Fruit fly (Drosophila melanogaster) whole organism, embryonic: Measurements from ENCODE around the gene FucTD.

Experiments
- CG10543 ChIP-seq: fragments of 200-800 bp; sonication (Bioruptor generic); optimal IDR thresholded peaks from 3 replicates; lab custom pipeline; 2017; ENCODE audit warnings: missing biosample characterization, mild to moderate bottlenecking, missing genetic modification characterization, moderate library complexity
- CG11560 ChIP-seq: fragments of 200-800 bp; sonication (Bioruptor generic); IDR thresholded peaks from 3 replicates; pipeline ENCODE4 v1.3.6; 2022; ENCODE audit warnings: missing biosample characterization, missing genetic modification characterization
- CG12391 ChIP-seq: fragments of 200-800 bp; sonication (Bioruptor generic); optimal IDR thresholded peaks from 3 replicates; lab custom pipeline; 2018; ENCODE audit warnings: missing biosample characterization, mild to moderate bottlenecking, missing genetic modification characterization, moderate library complexity
- CG13123 ChIP-seq: fragments of 200-800 bp; sonication (Bioruptor generic); optimal IDR thresholded peaks from 2 replicates; lab custom pipeline; 2016; ENCODE audit warnings: missing biosample characterization, missing genetic modification characterization
- CG14965 ChIP-seq: fragments of 200-800 bp; sonication (Bioruptor generic); optimal IDR thresholded peaks from 2 replicates; lab custom pipeline; 2016; ENCODE audit warnings: missing biosample characterization, missing genetic modification characterization, borderline replicate concordance
- CG17568 ChIP-seq: fragments of 200-800 bp; sonication (Bioruptor generic); optimal IDR thresholded peaks from 2 replicates; lab custom pipeline; 2018; ENCODE audit warnings: missing biosample characterization, mild to moderate bottlenecking, missing genetic modification characterization, moderate library complexity
- CG2712 ChIP-seq: fragments of 200-800 bp; optimal IDR thresholded peaks from 3 replicates; lab custom pipeline; 2019; ENCODE audit warnings: missing biosample characterization, mild to moderate bottlenecking, missing genetic modification characterization, moderate library complexity
- CG31224 ChIP-seq: fragments of 200-800 bp; sonication (Bioruptor generic); IDR thresholded peaks from 2 replicates; pipeline ENCODE4 v1.3.6; 2022; ENCODE audit warnings: missing biosample characterization, missing genetic modification characterization
- CG4617 ChIP-seq: fragments of 200-800 bp; sonication (Bioruptor generic); optimal IDR thresholded peaks from 3 replicates; lab custom pipeline; 2016; ENCODE audit warnings: missing biosample characterization, missing genetic modification characterization, borderline replicate concordance
- CG4854 ChIP-seq: fragments of 200-800 bp; sonication (Bioruptor generic); optimal IDR thresholded peaks from 2 replicates; lab custom pipeline; 2016; ENCODE audit warnings: missing biosample characterization, missing genetic modification characterization, inconsistent platforms
- CG5180 ChIP-seq: fragments of 200-800 bp; sonication (Bioruptor generic); optimal IDR thresholded peaks from 3 replicates; lab custom pipeline; 2017; ENCODE audit warnings: missing biosample characterization, missing genetic modification characterization, mild to moderate bottlenecking, moderate library complexity, missing genetic modification reagents
- CG6791 ChIP-seq: fragments of 200-800 bp; sonication (Bioruptor generic); IDR thresholded peaks from 3 replicates; pipeline ENCODE4 v1.3.6; 2022; ENCODE audit warnings: missing biosample characterization, missing genetic modification characterization; ENCODE audit not compliant: partially characterized antibody
- CG8290 ChIP-seq, 3 experiments: fragments of 200-800 bp; sonication (Bioruptor generic); optimal IDR thresholded peaks; 2 replicates each; lab custom pipeline; 2016 to 2019; ENCODE audit warnings: missing biosample characterization in 3 of 3, missing genetic modification characterization in 3 of 3, mild to moderate bottlenecking in 2 of 3, moderate library complexity in 1 of 3
- CG9215 ChIP-seq: fragments of 200-800 bp; sonication (Bioruptor generic); IDR thresholded peaks from 2 replicates; pipeline ENCODE4 v1.3.6; 2022; ENCODE audit warnings: missing biosample characterization, missing genetic modification characterization
- D19A ChIP-seq: fragments of 200-800 bp; optimal IDR thresholded peaks from 3 replicates; lab custom pipeline; 2019; ENCODE audit warnings: missing biosample characterization, mild to moderate bottlenecking, missing genetic modification characterization, moderate library complexity
- Dp ChIP-seq: fragments of 200-800 bp; sonication (Bioruptor generic); optimal IDR thresholded peaks from 2 replicates; lab custom pipeline; 2018; ENCODE audit warnings: missing biosample characterization, mild to moderate bottlenecking, missing genetic modification characterization, moderate library complexity
- Jarid2 ChIP-seq: fragments of 200-800 bp; sonication (Bioruptor generic); optimal IDR thresholded peaks from 3 replicates; lab custom pipeline; 2017; ENCODE audit warnings: mild to moderate bottlenecking, missing biosample characterization, missing genetic modification reagents, missing genetic modification characterization
- Neu2 ChIP-seq: fragments of 200-800 bp; sonication (Bioruptor generic); optimal IDR thresholded peaks from 3 replicates; lab custom pipeline; 2016; ENCODE audit warnings: missing biosample characterization, missing genetic modification characterization, borderline replicate concordance
- Rx ChIP-seq: fragments of 200-800 bp; sonication (Bioruptor generic); IDR thresholded peaks from 2 replicates; pipeline ENCODE4 v1.3.6; 2022; ENCODE audit warnings: missing biosample characterization, missing genetic modification characterization
- Stat92E ChIP-seq, 3 experiments: fragments of >200 bp in 2 of 3; fragments of 200-800 bp in 1 of 3; sonication (Bioruptor generic) in 1 of 3; optimal IDR thresholded peaks; 2 replicates each; lab custom pipeline; 2017 to 2019; ENCODE audit warnings: missing biosample characterization in 3 of 3, missing genetic modification characterization in 3 of 3, mild to moderate bottlenecking in 1 of 3, moderate library complexity in 1 of 3
- Vsx1 ChIP-seq: fragments of 200-800 bp; sonication (Bioruptor generic); optimal IDR thresholded peaks from 2 replicates; lab custom pipeline; 2017; ENCODE audit warnings: missing biosample characterization, mild to moderate bottlenecking, missing genetic modification characterization, missing genetic modification reagents
- Xrp1 ChIP-seq: fragments of 200-800 bp; sonication (Bioruptor generic); IDR thresholded peaks from 2 replicates; pipeline ENCODE4 v1.3.6; 2022; ENCODE audit warnings: missing biosample characterization, missing genetic modification characterization
- al ChIP-seq: fragments of 200-800 bp; sonication (Bioruptor generic); IDR thresholded peaks from 2 replicates; pipeline ENCODE4 v1.3.6; 2022; ENCODE audit warnings: missing biosample characterization, missing genetic modification characterization
- bab2 ChIP-seq: fragments of 200-800 bp; sonication (Bioruptor generic); optimal IDR thresholded peaks from 2 replicates; lab custom pipeline; 2016; ENCODE audit warnings: missing biosample characterization, missing genetic modification characterization
- bsh ChIP-seq, 2 experiments: fragments of 200-800 bp; sonication (Bioruptor generic); optimal IDR thresholded peaks; 2 replicates each; lab custom pipeline; 2017 to 2018; ENCODE audit warnings: mild to moderate bottlenecking in 2 of 2, missing biosample characterization in 2 of 2, missing genetic modification characterization in 2 of 2, moderate library complexity in 1 of 2
- chm ChIP-seq: fragments of 200-800 bp; sonication (Bioruptor generic); IDR thresholded peaks from 2 replicates; pipeline ENCODE4 v1.3.6; 2022; ENCODE audit warnings: missing biosample characterization, missing genetic modification characterization
- crc ChIP-seq: fragments of 200-800 bp; sonication (Bioruptor generic); optimal IDR thresholded peaks from 2 replicates; lab custom pipeline; 2016; ENCODE audit warnings: missing biosample characterization, missing genetic modification characterization
- crol ChIP-seq: fragments of 200-800 bp; sonication (Bioruptor generic); IDR thresholded peaks from 2 replicates; pipeline ENCODE4 v1.3.6; 2022; ENCODE audit warnings: missing biosample characterization, missing genetic modification characterization
- dati ChIP-seq: fragments of 200-800 bp; sonication (Bioruptor generic); IDR thresholded peaks from 2 replicates; pipeline ENCODE4 v1.3.6; 2022; ENCODE audit warnings: missing biosample characterization, missing genetic modification characterization
- dmrt99B ChIP-seq: fragments of 200-800 bp; sonication (Bioruptor generic); optimal IDR thresholded peaks from 2 replicates; lab custom pipeline; 2018; ENCODE audit warnings: missing biosample characterization, mild to moderate bottlenecking, missing genetic modification characterization, moderate library complexity
- inv ChIP-seq: fragments of 200-800 bp; sonication (Bioruptor generic); IDR thresholded peaks from 2 replicates; pipeline ENCODE4 v1.3.6; 2022; ENCODE audit warnings: missing biosample characterization, missing genetic modification characterization; ENCODE audit not compliant: partially characterized antibody
- kah ChIP-seq: fragments of 200-800 bp; sonication (Bioruptor generic); optimal IDR thresholded peaks from 2 replicates; lab custom pipeline; 2018; ENCODE audit warnings: missing biosample characterization, mild to moderate bottlenecking, missing genetic modification characterization
- kni ChIP-seq: fragments of 200-800 bp; sonication (Bioruptor generic); optimal IDR thresholded peaks from 3 replicates; lab custom pipeline; 2017; ENCODE audit warnings: mild to moderate bottlenecking, missing biosample characterization, missing genetic modification reagents, missing genetic modification characterization
- lola ChIP-seq, 3 experiments: fragments of >200 bp in 2 of 3; fragments of 200-800 bp in 1 of 3; sonication (Bioruptor generic) in 1 of 3; optimal IDR thresholded peaks; 2 replicates each; lab custom pipeline; 2017 to 2019; ENCODE audit warnings: missing biosample characterization in 3 of 3, missing genetic modification characterization in 3 of 3, mild to moderate bottlenecking in 1 of 3, moderate library complexity in 1 of 3
- otp ChIP-seq: fragments of 200-800 bp; sonication (Bioruptor generic); IDR thresholded peaks from 3 replicates; pipeline ENCODE4, ENCODE4 v1.3.6; 2022; ENCODE audit warnings: missing biosample characterization, missing genetic modification characterization
- p53 ChIP-seq: fragments of 200-800 bp; sonication (Bioruptor generic); optimal IDR thresholded peaks from 2 replicates; lab custom pipeline; 2016; ENCODE audit warnings: missing biosample characterization, missing genetic modification characterization
- pb ChIP-seq: fragments of 200-800 bp; sonication (Bioruptor generic); optimal IDR thresholded peaks from 3 replicates; lab custom pipeline; 2016; ENCODE audit warnings: missing biosample characterization, missing genetic modification characterization
- peb ChIP-seq: fragments of 200-800 bp; sonication (Bioruptor generic); IDR thresholded peaks from 2 replicates; pipeline ENCODE4 v1.3.6; 2022; ENCODE audit warnings: missing biosample characterization, missing genetic modification characterization
- phol ChIP-seq: fragments of 200-800 bp; sonication (Bioruptor generic); optimal IDR thresholded peaks from 3 replicates; lab custom pipeline; 2018; ENCODE audit warnings: missing biosample characterization, mild to moderate bottlenecking, missing genetic modification characterization, moderate library complexity
- prd ChIP-seq, 3 experiments: fragments of >200 bp in 2 of 3; fragments of 200-800 bp in 1 of 3; sonication (Bioruptor generic) in 1 of 3; optimal IDR thresholded peaks in 2 of 3; IDR thresholded peaks in 1 of 3; 2 replicates in 2 of 3; 3 replicates in 1 of 3; pipeline versions ENCODE4 v1.3.6 to Lab custom; 2017 to 2022; ENCODE audit warnings: missing biosample characterization in 1 of 3, missing genetic modification characterization in 1 of 3
- pros ChIP-seq: fragments of 200-800 bp; sonication (Bioruptor generic); optimal IDR thresholded peaks from 3 replicates; lab custom pipeline; 2019; ENCODE audit warnings: missing biosample characterization, mild to moderate bottlenecking, missing genetic modification characterization, moderate library complexity
- run ChIP-seq: fragments of 200-800 bp; sonication (Bioruptor generic); optimal IDR thresholded peaks from 3 replicates; lab custom pipeline; 2018; ENCODE audit warnings: missing biosample characterization, mild to moderate bottlenecking, missing genetic modification characterization
- tup ChIP-seq: fragments of 200-800 bp; sonication (Bioruptor generic); optimal IDR thresholded peaks from 2 replicates; lab custom pipeline; 2016; ENCODE audit warnings: missing biosample characterization, mild to moderate bottlenecking, missing genetic modification characterization, moderate library complexity
- unpg ChIP-seq: fragments of 200-800 bp; sonication (Bioruptor generic); optimal IDR thresholded peaks from 3 replicates; lab custom pipeline; 2018; ENCODE audit warnings: missing biosample characterization, mild to moderate bottlenecking, missing genetic modification characterization, moderate library complexity
- usp ChIP-seq: fragments of >200 bp; optimal IDR thresholded peaks from 2 replicates; lab custom pipeline; 2017; ENCODE audit warnings: missing biosample characterization, missing genetic modification characterization
- zen2 ChIP-seq: fragments of 200-800 bp; sonication (Bioruptor generic); IDR thresholded peaks from 3 replicates; pipeline ENCODE4 v1.3.6; 2022; ENCODE audit warnings: missing biosample characterization, missing genetic modification characterization; ENCODE audit not compliant: partially characterized antibody

The FucTD gene

dm6 chr3L:1378862-1379543 lies 37.0 kb upstream of the FucTD start (continued):
- TF ChIP-seq al (GFP tag; lab: Robert Waterston, UW) (0 out of 2 replicates have a peak, but pooled peaks have one; percentile 33), Stat92E (GFP tag; optimal IDR thresholded peaks at IDR 0.05; lab: Kevin White, UChicago) (peak in 1 of 3 experiments; percentile 63), kni (GFP tag; lab: Kevin White, UChicago) (peak; percentile 88), pb (GFP tag; lab: Kevin White, UChicago) (no peak), crc (GFP tag; lab: Kevin White, UChicago) (no peak), tup (peak; percentile 3), CG9215 (GFP tag; lab: Robert Waterston, UW) (peak; percentile 23; the same call in 1 of the 2 replicates), CG6791 (GFP tag; lab: Robert Waterston, UW) (no peak), bab2 (peak; percentile 67), unpg (GFP tag; lab: Kevin White, UChicago) (peak; percentile 72), CG8290 (GFP tag; optimal IDR thresholded peaks at IDR 0.05; lab: Kevin White, UChicago) (no peak), CG8290 (tag; optimal IDR thresholded peaks at IDR 0.05; lab: Kevin White, UChicago) (peak in 1 of 2 experiments; percentile 76), run (tag; lab: Kevin White, UChicago) (no peak), CG4854 (GFP tag; lab: Kevin White, UChicago) (peak; percentile 5), CG2712 (tag; lab: Kevin White, UChicago) (peak; percentile 86), Xrp1 (peak; percentile 84), Rx (peak; percentile 74), CG13123 (GFP tag; lab: Kevin White, UChicago) (no peak), chm (peak; percentile 65; the same call in 1 of the 2 replicates), phol (tag; lab: Kevin White, UChicago) (peak; percentile 66), bsh (GFP tag; optimal IDR thresholded peaks at IDR 0.05; lab: Kevin White, UChicago) (peak; percentile 74 to 82), p53 (GFP tag; lab: Kevin White, UChicago) (no peak), kah (GFP tag; lab: Kevin White, UChicago) (peak; percentile 21), CG11560 (0 out of 3 replicates have a peak, but pooled peaks have one; percentile 39), peb (peak; percentile 57; the same call in 1 of the 2 replicates), CG4617 (GFP tag; lab: Kevin White, UChicago) (peak; percentile 8), pros (GFP tag; lab: Kevin White, UChicago) (no peak), D19A (tag; lab: Kevin White, UChicago) (peak; percentile 55), crol (GFP tag; lab: Robert Waterston, UW) (peak; percentile 72), Neu2 (no peak), CG12391 (tag; lab: Kevin White, UChicago) (peak; percentile 78), CG10543 (no peak), Vsx1 (GFP tag; lab: Kevin White, UChicago) (no peak), CG5180 (GFP tag; lab: Kevin White, UChicago) (peak; percentile 34), usp (no peak), dmrt99B (tag; lab: Kevin White, UChicago) (peak; percentile 60), lola (GFP tag; optimal IDR thresholded peaks at IDR 0.05; lab: Kevin White, UChicago) (peak in 1 of 3 experiments; percentile 72), Dp (GFP tag; lab: Kevin White, UChicago) (no peak), inv (GFP tag; lab: Robert Waterston, UW) (no peak), CG17568 (GFP tag; lab: Kevin White, UChicago) (no peak), CG31224 (GFP tag; lab: Robert Waterston, UW) (peak; percentile 69), Jarid2 (peak; percentile 22), zen2 (GFP tag; lab: Robert Waterston, UW) (no peak), prd (optimal IDR thresholded peaks at IDR 0.05; lab: Kevin White, UChicago) (no peak), prd (GFP tag; IDR thresholded peaks at IDR 0.05; lab: Robert Waterston, UW) (peak; percentile 72), CG14965 (no peak), dati (no peak), otp (GFP tag; lab: Robert Waterston, UW) (peak; percentile 63; the same call in 1 of the 3 replicates)
